Fruit fly (Drosophila melanogaster) whole organism, embryonic: ENCODE data around the gene Dsp1.

Source experiments
- BtbVII ChIP-seq: fragments of 200-800 bp; sonication (Bioruptor generic); optimal IDR thresholded peaks from 3 replicates; lab custom pipeline; 2017; ENCODE audit warnings: missing biosample characterization, mild to moderate bottlenecking, missing genetic modification characterization
- Bteb2 ChIP-seq: fragments of 200-800 bp; sonication (Bioruptor generic); optimal IDR thresholded peaks from 2 replicates; lab custom pipeline; 2016; ENCODE audit warnings: missing biosample characterization, missing genetic modification characterization
- CG12071 ChIP-seq: fragments of 200-800 bp; sonication (Bioruptor generic); optimal IDR thresholded peaks from 3 replicates; lab custom pipeline; 2018; ENCODE audit warnings: missing biosample characterization, mild to moderate bottlenecking, missing genetic modification characterization
- CG1233 ChIP-seq: fragments of 200-800 bp; sonication (Bioruptor generic); optimal IDR thresholded peaks from 4 replicates; lab custom pipeline; 2018; ENCODE audit warnings: missing biosample characterization, mild to moderate bottlenecking, missing genetic modification characterization
- CG14860 ChIP-seq: fragments of 200-800 bp; sonication (Bioruptor generic); IDR thresholded peaks from 3 replicates; pipeline ENCODE4 v1.3.6; 2022; ENCODE audit warnings: missing biosample characterization, missing genetic modification characterization; ENCODE audit not compliant: partially characterized antibody
- CG15073 ChIP-seq: fragments of 200-800 bp; sonication (Bioruptor generic); optimal IDR thresholded peaks from 2 replicates; lab custom pipeline; 2016; ENCODE audit warnings: missing biosample characterization, missing genetic modification characterization
- CG15269 ChIP-seq: fragments of 200-800 bp; sonication (Bioruptor generic); optimal IDR thresholded peaks from 2 replicates; lab custom pipeline; 2018; ENCODE audit warnings: missing biosample characterization, mild to moderate bottlenecking, missing genetic modification characterization, moderate library complexity
- CG17186 ChIP-seq: fragments of 200-800 bp; sonication (Bioruptor generic); optimal IDR thresholded peaks from 3 replicates; lab custom pipeline; 2017; ENCODE audit warnings: missing biosample characterization, missing genetic modification reagents, missing genetic modification characterization
- CG18476 ChIP-seq: fragments of 200-800 bp; sonication (Bioruptor generic); optimal IDR thresholded peaks from 2 replicates; lab custom pipeline; 2016; ENCODE audit warnings: missing biosample characterization, mild to moderate bottlenecking, missing genetic modification characterization
- CG2120 ChIP-seq: fragments of 200-800 bp; sonication (Bioruptor generic); optimal IDR thresholded peaks from 3 replicates; lab custom pipeline; 2016; ENCODE audit warnings: missing biosample characterization, missing genetic modification characterization
- CG2199 ChIP-seq: fragments of 200-800 bp; sonication (Bioruptor generic); IDR thresholded peaks from 3 replicates; pipeline ENCODE4 v1.3.6; 2022; ENCODE audit warnings: missing biosample characterization, missing genetic modification characterization
- CG2202 ChIP-seq: fragments of 200-800 bp; sonication (Bioruptor generic); optimal IDR thresholded peaks from 2 replicates; lab custom pipeline; 2018; ENCODE audit warnings: missing biosample characterization, mild to moderate bottlenecking, missing genetic modification characterization
- CG30020 ChIP-seq: fragments of 200-800 bp; optimal IDR thresholded peaks from 2 replicates; lab custom pipeline; 2019; ENCODE audit warnings: missing biosample characterization, mild to moderate bottlenecking, missing genetic modification characterization, moderate library complexity
- CG31388 ChIP-seq: fragments of 200-800 bp; sonication (Bioruptor generic); optimal IDR thresholded peaks from 2 replicates; lab custom pipeline; 2016; ENCODE audit warnings: missing biosample characterization, missing genetic modification characterization
- CG32767 ChIP-seq: fragments of 200-800 bp; sonication (Bioruptor generic); IDR thresholded peaks from 2 replicates; pipeline ENCODE4 v1.3.6; 2022; ENCODE audit warnings: missing biosample characterization, missing genetic modification characterization
- CG34376 ChIP-seq: fragments of 200-800 bp; sonication (Bioruptor generic); optimal IDR thresholded peaks from 2 replicates; lab custom pipeline; 2018; ENCODE audit warnings: missing biosample characterization, mild to moderate bottlenecking, missing genetic modification characterization
- CG3838 ChIP-seq: fragments of 200-800 bp; sonication (Bioruptor generic); optimal IDR thresholded peaks from 3 replicates; lab custom pipeline; 2016; ENCODE audit warnings: missing biosample characterization, missing genetic modification characterization
- CG4360 ChIP-seq: fragments of 200-800 bp; sonication (Bioruptor generic); IDR thresholded peaks from 2 replicates; pipeline ENCODE4 v1.3.6; 2022; ENCODE audit warnings: missing biosample characterization, missing genetic modification characterization
- CG4424 ChIP-seq: fragments of 200-800 bp; sonication (Bioruptor generic); optimal IDR thresholded peaks from 3 replicates; lab custom pipeline; 2016; ENCODE audit warnings: missing biosample characterization, missing genetic modification characterization
- CG4854 ChIP-seq: fragments of 200-800 bp; sonication (Bioruptor generic); optimal IDR thresholded peaks from 2 replicates; lab custom pipeline; 2016; ENCODE audit warnings: missing biosample characterization, missing genetic modification characterization, inconsistent platforms
- CG7271 ChIP-seq: fragments of 200-800 bp; sonication (Bioruptor generic); optimal IDR thresholded peaks from 2 replicates; lab custom pipeline; 2018; ENCODE audit warnings: missing biosample characterization, mild to moderate bottlenecking, missing genetic modification characterization, moderate library complexity
- CG7745 ChIP-seq: fragments of 200-800 bp; sonication (Bioruptor generic); optimal IDR thresholded peaks from 2 replicates; lab custom pipeline; 2018; ENCODE audit warnings: missing biosample characterization, mild to moderate bottlenecking, missing genetic modification characterization, moderate library complexity
- CG8281 ChIP-seq: fragments of 200-800 bp; sonication (Bioruptor generic); optimal IDR thresholded peaks from 2 replicates; lab custom pipeline; 2018; ENCODE audit warnings: missing biosample characterization, mild to moderate bottlenecking, missing genetic modification characterization, moderate library complexity
- CG9437 ChIP-seq: fragments of 200-800 bp; sonication (Bioruptor generic); optimal IDR thresholded peaks from 2 replicates; lab custom pipeline; 2018; ENCODE audit warnings: missing biosample characterization, mild to moderate bottlenecking, missing genetic modification characterization
- Chrac-16 ChIP-seq: fragments of 200-800 bp; sonication (Bioruptor generic); optimal IDR thresholded peaks from 3 replicates; lab custom pipeline; 2016; ENCODE audit warnings: missing biosample characterization, missing genetic modification characterization
- Dll ChIP-seq: fragments of 200-800 bp; sonication (Bioruptor generic); IDR thresholded peaks from 4 replicates; pipeline ENCODE4 v1.3.6; 2022; ENCODE audit warnings: missing biosample characterization, missing genetic modification characterization; ENCODE audit not compliant: partially characterized antibody
- Hr78 ChIP-seq, 2 experiments: fragments of 200-800 bp in 1 of 2; fragments of >200 bp in 1 of 2; sonication (Bioruptor generic) in 1 of 2; optimal IDR thresholded peaks; 2 replicates each; lab custom pipeline; 2017 to 2019; ENCODE audit warnings: missing biosample characterization in 2 of 2, missing genetic modification characterization in 2 of 2, mild to moderate bottlenecking in 1 of 2, moderate library complexity in 1 of 2
- Lhr ChIP-seq: fragments of 200-800 bp; sonication (Bioruptor generic); optimal IDR thresholded peaks from 3 replicates; lab custom pipeline; 2017; ENCODE audit warnings: mild to moderate bottlenecking, missing biosample characterization, missing genetic modification reagents, missing genetic modification characterization
- Med ChIP-seq: fragments of 200-800 bp; sonication (Bioruptor generic); peaks from one replicate; lab custom pipeline; 2016; ENCODE audit warnings: missing biosample characterization, missing genetic modification characterization, mild to moderate bottlenecking, inconsistent platforms, moderate library complexity
- Nf-YB ChIP-seq: fragments of 200-800 bp; sonication (Bioruptor generic); optimal IDR thresholded peaks from 3 replicates; lab custom pipeline; 2019; ENCODE audit warnings: missing biosample characterization, mild to moderate bottlenecking, missing genetic modification characterization, moderate library complexity
- Oaz ChIP-seq: fragments of 200-800 bp; sonication (Bioruptor generic); IDR thresholded peaks from 2 replicates; pipeline ENCODE4 v1.3.6; 2022; ENCODE audit warnings: missing biosample characterization, missing genetic modification characterization
- Opbp ChIP-seq: fragments of 200-800 bp; sonication (Bioruptor generic); IDR thresholded peaks from 3 replicates; pipeline ENCODE4 v1.3.6; 2022; ENCODE audit warnings: missing biosample characterization, missing genetic modification characterization; ENCODE audit not compliant: partially characterized antibody
- Pdp1 ChIP-seq, 2 experiments: fragments of 200-800 bp; sonication (Bioruptor generic); optimal IDR thresholded peaks; 3 replicates each; lab custom pipeline; 2016; ENCODE audit warnings: missing biosample characterization in 2 of 2, missing genetic modification characterization in 2 of 2, mild to moderate bottlenecking in 1 of 2, moderate library complexity in 1 of 2
- Spps ChIP-seq: fragments of 200-800 bp; sonication (Bioruptor generic); optimal IDR thresholded peaks from 2 replicates; lab custom pipeline; 2018; ENCODE audit warnings: missing biosample characterization, mild to moderate bottlenecking, missing genetic modification characterization
- Sry-β ChIP-seq: fragments of 200-800 bp; sonication (Bioruptor generic); optimal IDR thresholded peaks from 2 replicates; lab custom pipeline; 2018; ENCODE audit warnings: missing biosample characterization, mild to moderate bottlenecking, missing genetic modification characterization, moderate library complexity
- Sry-δ ChIP-seq: fragments of 200-800 bp; sonication (Bioruptor generic); optimal IDR thresholded peaks from 2 replicates; lab custom pipeline; 2016; ENCODE audit warnings: missing biosample characterization, missing genetic modification characterization
- YL-1 ChIP-seq: fragments of 200-800 bp; sonication (Bioruptor generic); optimal IDR thresholded peaks from 3 replicates; lab custom pipeline; 2017; ENCODE audit warnings: missing biosample characterization, mild to moderate bottlenecking, missing genetic modification characterization
- abd-A ChIP-seq: fragments of 200-800 bp; sonication (Bioruptor generic); optimal IDR thresholded peaks from 3 replicates; lab custom pipeline; 2019; ENCODE audit warnings: missing biosample characterization, mild to moderate bottlenecking, missing genetic modification characterization, moderate library complexity
- chif ChIP-seq, 2 experiments: fragments of 200-800 bp; sonication (Bioruptor generic); optimal IDR thresholded peaks; 3 replicates each; lab custom pipeline; 2016; ENCODE audit warnings: missing biosample characterization in 2 of 2, missing genetic modification characterization in 2 of 2
- eyg ChIP-seq: fragments of 200-800 bp; sonication (Bioruptor generic); optimal IDR thresholded peaks from 3 replicates; lab custom pipeline; 2016; ENCODE audit warnings: missing biosample characterization, missing genetic modification characterization
- h ChIP-seq: fragments of >200 bp; optimal IDR thresholded peaks from 2 replicates; lab custom pipeline; 2017
- luna ChIP-seq: fragments of 200-800 bp; sonication (Bioruptor generic); optimal IDR thresholded peaks from 2 replicates; lab custom pipeline; 2016; ENCODE audit warnings: missing biosample characterization, missing genetic modification characterization
- odd ChIP-seq: fragments of 200-800 bp; sonication (Bioruptor generic); optimal IDR thresholded peaks from 2 replicates; lab custom pipeline; 2017; ENCODE audit warnings: missing biosample characterization, mild to moderate bottlenecking, missing genetic modification characterization
- pan ChIP-seq, 4 experiments: fragments of >200 bp in 3 of 4; fragments of 200-800 bp in 1 of 4; sonication (Bioruptor generic) in 1 of 4; optimal IDR thresholded peaks in 3 of 4; IDR thresholded peaks in 1 of 4; 2 replicates each; pipeline versions ENCODE4 v1.3.6 to Lab custom; 2017 to 2022; ENCODE audit warnings: missing biosample characterization in 2 of 4, missing genetic modification characterization in 2 of 4, mixed read lengths in 1 of 4
- seq ChIP-seq: fragments of 200-800 bp; sonication (Bioruptor generic); IDR thresholded peaks from 2 replicates; pipeline ENCODE4 v1.3.6; 2022; ENCODE audit warnings: missing biosample characterization, missing genetic modification characterization
- sug ChIP-seq: fragments of 200-800 bp; optimal IDR thresholded peaks from 2 replicates; lab custom pipeline; 2019; ENCODE audit warnings: missing biosample characterization, mild to moderate bottlenecking, missing genetic modification characterization, moderate library complexity
- twi ChIP-seq: fragments of 200-800 bp; optimal IDR thresholded peaks from 2 replicates; lab custom pipeline; 2019; ENCODE audit warnings: missing biosample characterization, mild to moderate bottlenecking, missing genetic modification characterization, moderate library complexity

Dsp1 gene

dm6 chrX:16383667-16384515 lies 50.5 kb downstream of the Dsp1 start (continued):
- TF ChIP-seq luna (GFP tag; lab: Kevin White, UChicago) (peak; percentile 68), CG12071 (peak; percentile 92), eyg (GFP tag; lab: Kevin White, UChicago) (peak; percentile 46), CG4360 (GFP tag; lab: Robert Waterston, UW) (no peak), Lhr (GFP tag; lab: Kevin White, UChicago) (peak; percentile 32), CG32767 (GFP tag; lab: Robert Waterston, UW) (peak; percentile 48; the same call in 1 of the 2 replicates), YL-1 (GFP tag; lab: Kevin White, UChicago) (peak; percentile 70), CG18476 (GFP tag; lab: Kevin White, UChicago) (peak; percentile 59), CG2120 (GFP tag; lab: Kevin White, UChicago) (peak; percentile 76), twi (peak; percentile 54), CG30020 (tag; lab: Kevin White, UChicago) (no peak), Sry-β (GFP tag; lab: Kevin White, UChicago) (peak; percentile 48), pan (optimal IDR thresholded peaks at IDR 0.05; lab: Kevin White, UChicago) (no peak), pan (GFP tag; optimal IDR thresholded peaks at IDR 0.05 in 1 of 2, IDR thresholded peaks at IDR 0.05 in 1 of 2) (peak in 1 of 2 experiments; percentile 32), CG4854 (GFP tag; lab: Kevin White, UChicago) (peak; percentile 49), Oaz (GFP tag; lab: Robert Waterston, UW) (no peak), CG15073 (GFP tag; lab: Kevin White, UChicago) (no peak), CG4424 (GFP tag; lab: Kevin White, UChicago) (peak; percentile 37), Chrac-16 (GFP tag; lab: Kevin White, UChicago) (no peak), seq (peak; percentile 75), Bteb2 (GFP tag; lab: Kevin White, UChicago) (peak; percentile 72), BtbVII (peak; percentile 94), Med (peak; percentile 90), Pdp1 (GFP tag; optimal IDR thresholded peaks at IDR 0.05; lab: Kevin White, UChicago) (peak; percentile 31 to 60), CG7745 (peak; percentile 79), CG14860 (GFP tag; lab: Robert Waterston, UW) (no peak), Opbp (GFP tag; lab: Robert Waterston, UW) (no peak), CG2199 (GFP tag; lab: Robert Waterston, UW) (no peak), CG3838 (GFP tag; lab: Kevin White, UChicago) (peak; percentile 66), h (no peak), Hr78 (GFP tag; optimal IDR thresholded peaks at IDR 0.05; lab: Kevin White, UChicago) (peak in 1 of 2 experiments; percentile 13), Spps (tag; lab: Kevin White, UChicago) (peak; percentile 69), odd (GFP tag; lab: Kevin White, UChicago) (peak; percentile 86), chif (GFP tag; optimal IDR thresholded peaks at IDR 0.05; lab: Kevin White, UChicago) (peak; percentile 3 to 62), Nf-YB (GFP tag; lab: Kevin White, UChicago) (peak; percentile 76), CG15269 (tag; lab: Kevin White, UChicago) (peak; percentile 84), CG1233 (GFP tag; lab: Kevin White, UChicago) (peak; percentile 94), CG9437 (GFP tag; lab: Kevin White, UChicago) (peak; percentile 49), CG8281 (peak; percentile 82), CG7271 (peak; percentile 78), CG31388 (GFP tag; lab: Kevin White, UChicago) (no peak), CG34376 (peak; percentile 91), CG17186 (GFP tag; lab: Kevin White, UChicago) (no peak), CG2202 (tag; lab: Kevin White, UChicago) (peak; percentile 75), Sry-δ (GFP tag; lab: Kevin White, UChicago) (peak; percentile 11), Dll (no peak), sug (tag; lab: Kevin White, UChicago) (peak; percentile 84), abd-A (tag; lab: Kevin White, UChicago) (no peak)
